Fruit fly (Drosophila melanogaster) whole organism, embryonic: ENCODE measurements around the gene CG5934.
A peak's percentile ranks its signal among the peaks of the same experiment; 100 is the strongest.

Experiments
- CG10267 ChIP-seq: fragments of 200-800 bp; sonication (Bioruptor generic); optimal IDR thresholded peaks from 2 replicates; lab custom pipeline; 2018; ENCODE audit warnings: missing biosample characterization, mild to moderate bottlenecking, missing genetic modification characterization, moderate library complexity
- CG10462 ChIP-seq: fragments of 200-800 bp; sonication (Bioruptor generic); optimal IDR thresholded peaks from 2 replicates; lab custom pipeline; 2016; ENCODE audit warnings: missing biosample characterization, missing genetic modification characterization
- CG1603 ChIP-seq: fragments of 200-800 bp; sonication (Bioruptor generic); optimal IDR thresholded peaks from 2 replicates; lab custom pipeline; 2019; ENCODE audit warnings: missing biosample characterization, mild to moderate bottlenecking, missing genetic modification characterization, moderate library complexity
- CG17186 ChIP-seq: fragments of 200-800 bp; sonication (Bioruptor generic); optimal IDR thresholded peaks from 3 replicates; lab custom pipeline; 2017; ENCODE audit warnings: missing biosample characterization, missing genetic modification reagents, missing genetic modification characterization
- CG17385 ChIP-seq: fragments of 200-800 bp; sonication (Bioruptor generic); optimal IDR thresholded peaks from 3 replicates; lab custom pipeline; 2018; ENCODE audit warnings: missing biosample characterization, mild to moderate bottlenecking, missing genetic modification characterization
- CG17802 ChIP-seq: fragments of 200-800 bp; sonication (Bioruptor generic); optimal IDR thresholded peaks from 2 replicates; lab custom pipeline; 2018; ENCODE audit warnings: missing biosample characterization, mild to moderate bottlenecking, missing genetic modification characterization, moderate library complexity
- CG2889 ChIP-seq: fragments of 200-800 bp; sonication (Bioruptor generic); IDR thresholded peaks from 3 replicates; pipeline ENCODE4 v1.3.6; 2022; ENCODE audit warnings: missing biosample characterization, missing genetic modification characterization
- CG34224 ChIP-seq: fragments of 200-800 bp; sonication (Bioruptor generic); IDR thresholded peaks from 3 replicates; pipeline ENCODE4 v1.3.6; 2022; ENCODE audit warnings: missing biosample characterization, missing genetic modification characterization; ENCODE audit not compliant: partially characterized antibody
- CG43689 ChIP-seq: fragments of 200-800 bp; sonication (Bioruptor generic); IDR thresholded peaks from 2 replicates; pipeline ENCODE4 v1.3.6; 2022; ENCODE audit warnings: missing biosample characterization, missing genetic modification characterization
- CG4424 ChIP-seq: fragments of 200-800 bp; sonication (Bioruptor generic); optimal IDR thresholded peaks from 3 replicates; lab custom pipeline; 2016; ENCODE audit warnings: missing biosample characterization, missing genetic modification characterization
- CG4854 ChIP-seq: fragments of 200-800 bp; sonication (Bioruptor generic); optimal IDR thresholded peaks from 2 replicates; lab custom pipeline; 2016; ENCODE audit warnings: missing biosample characterization, missing genetic modification characterization, inconsistent platforms
- CG6654 ChIP-seq: fragments of 200-800 bp; sonication (Bioruptor generic); optimal IDR thresholded peaks from 2 replicates; lab custom pipeline; 2017; ENCODE audit warnings: missing biosample characterization, mild to moderate bottlenecking, missing genetic modification characterization
- CG6683 ChIP-seq: fragments of 200-800 bp; sonication (Bioruptor generic); optimal IDR thresholded peaks from 2 replicates; lab custom pipeline; 2017; ENCODE audit warnings: missing biosample characterization, mild to moderate bottlenecking, missing genetic modification characterization, missing genetic modification reagents
- CG6765 ChIP-seq: fragments of 200-800 bp; sonication (Bioruptor generic); optimal IDR thresholded peaks from 3 replicates; lab custom pipeline; 2017; ENCODE audit warnings: missing biosample characterization, mild to moderate bottlenecking, missing genetic modification characterization
- CG6854 ChIP-seq: fragments of 200-800 bp; sonication (Bioruptor generic); optimal IDR thresholded peaks from 3 replicates; lab custom pipeline; 2017; ENCODE audit warnings: missing biosample characterization, mild to moderate bottlenecking, missing genetic modification characterization
- CG9609 ChIP-seq: fragments of 200-800 bp; sonication (Bioruptor generic); optimal IDR thresholded peaks from 3 replicates; lab custom pipeline; 2016; ENCODE audit warnings: missing biosample characterization, missing genetic modification characterization
- CTCF ChIP-seq: fragments of 200-800 bp; sonication (Bioruptor generic); optimal IDR thresholded peaks from 2 replicates; lab custom pipeline; 2017; ENCODE audit warnings: missing biosample characterization, mild to moderate bottlenecking, missing genetic modification characterization, moderate library complexity
- D19A ChIP-seq: fragments of 200-800 bp; optimal IDR thresholded peaks from 3 replicates; lab custom pipeline; 2019; ENCODE audit warnings: missing biosample characterization, mild to moderate bottlenecking, missing genetic modification characterization, moderate library complexity
- E2f2 ChIP-seq: fragments of 200-800 bp; sonication (Bioruptor generic); IDR thresholded peaks from 2 replicates; pipeline ENCODE4 v1.3.6; 2022; ENCODE audit warnings: missing biosample characterization, missing genetic modification characterization
- ERR ChIP-seq: fragments of 200-800 bp; sonication (Bioruptor generic); optimal IDR thresholded peaks from 2 replicates; lab custom pipeline; 2016; ENCODE audit warnings: missing biosample characterization, missing genetic modification characterization
- Elba2 ChIP-seq: fragments of 200-800 bp; sonication (Bioruptor generic); optimal IDR thresholded peaks from 3 replicates; lab custom pipeline; 2016; ENCODE audit warnings: missing biosample characterization, missing genetic modification characterization
- Ets65A ChIP-seq: fragments of 200-800 bp; sonication (Bioruptor generic); peaks from one replicate; lab custom pipeline; 2016; ENCODE audit warnings: missing biosample characterization, missing genetic modification characterization
- Hand ChIP-seq: fragments of 200-800 bp; sonication (Bioruptor generic); optimal IDR thresholded peaks from 2 replicates; lab custom pipeline; 2017; ENCODE audit warnings: mild to moderate bottlenecking, missing biosample characterization, missing genetic modification reagents, missing genetic modification characterization
- HmgD ChIP-seq: fragments of 200-800 bp; sonication (Bioruptor generic); optimal IDR thresholded peaks from 3 replicates; lab custom pipeline; 2016; ENCODE audit warnings: missing biosample characterization, missing genetic modification characterization
- Hr3 ChIP-seq: fragments of 200-800 bp; sonication (Bioruptor generic); optimal IDR thresholded peaks from 3 replicates; lab custom pipeline; 2016; ENCODE audit warnings: missing biosample characterization, missing genetic modification characterization
- Hr51 ChIP-seq, 2 experiments: fragments of 200-800 bp; sonication (Bioruptor generic); optimal IDR thresholded peaks; 2 replicates in 1 of 2; 3 replicates in 1 of 2; lab custom pipeline; 2016 to 2018; ENCODE audit warnings: missing biosample characterization in 2 of 2, missing genetic modification characterization in 2 of 2, mild to moderate bottlenecking in 1 of 2, moderate library complexity in 1 of 2
- Max ChIP-seq: fragments of 200-800 bp; sonication (Bioruptor generic); optimal IDR thresholded peaks from 2 replicates; lab custom pipeline; 2016; ENCODE audit warnings: missing biosample characterization, mild to moderate bottlenecking, missing genetic modification characterization
- Pdp1 ChIP-seq, 2 experiments: fragments of 200-800 bp; sonication (Bioruptor generic); optimal IDR thresholded peaks; 3 replicates each; lab custom pipeline; 2016; ENCODE audit warnings: missing biosample characterization in 2 of 2, missing genetic modification characterization in 2 of 2, mild to moderate bottlenecking in 1 of 2, moderate library complexity in 1 of 2
- Six4 ChIP-seq: fragments of 200-800 bp; sonication (Bioruptor generic); optimal IDR thresholded peaks from 2 replicates; lab custom pipeline; 2016; ENCODE audit warnings: missing biosample characterization, missing genetic modification characterization
- ap ChIP-seq: fragments of 200-800 bp; sonication (Bioruptor generic); IDR thresholded peaks from 2 replicates; pipeline ENCODE4 v1.3.6; 2022; ENCODE audit warnings: missing biosample characterization, missing genetic modification characterization
- bcd ChIP-seq: fragments of 200-800 bp; sonication (Bioruptor generic); optimal IDR thresholded peaks from 2 replicates; lab custom pipeline; 2017; ENCODE audit warnings: missing biosample characterization, mild to moderate bottlenecking, missing genetic modification characterization
- bigmax ChIP-seq: fragments of 200-800 bp; sonication (Bioruptor generic); optimal IDR thresholded peaks from 2 replicates; lab custom pipeline; 2018; ENCODE audit warnings: missing biosample characterization, mild to moderate bottlenecking, missing genetic modification characterization
- crc ChIP-seq: fragments of 200-800 bp; sonication (Bioruptor generic); optimal IDR thresholded peaks from 2 replicates; lab custom pipeline; 2016; ENCODE audit warnings: missing biosample characterization, missing genetic modification characterization
- crol ChIP-seq: fragments of 200-800 bp; sonication (Bioruptor generic); IDR thresholded peaks from 2 replicates; pipeline ENCODE4 v1.3.6; 2022; ENCODE audit warnings: missing biosample characterization, missing genetic modification characterization
- dati ChIP-seq: fragments of 200-800 bp; sonication (Bioruptor generic); IDR thresholded peaks from 2 replicates; pipeline ENCODE4 v1.3.6; 2022; ENCODE audit warnings: missing biosample characterization, missing genetic modification characterization
- fd64A ChIP-seq: fragments of 200-800 bp; sonication (Bioruptor generic); optimal IDR thresholded peaks from 3 replicates; lab custom pipeline; 2018; ENCODE audit warnings: missing biosample characterization, mild to moderate bottlenecking, missing genetic modification characterization
- gro ChIP-seq: fragments of 200-800 bp; sonication (Bioruptor generic); optimal IDR thresholded peaks from 2 replicates; lab custom pipeline; 2016; ENCODE audit warnings: missing biosample characterization, missing genetic modification characterization
- gt ChIP-seq: fragments of 200-800 bp; sonication (Bioruptor generic); IDR thresholded peaks from 2 replicates; pipeline ENCODE4 v1.3.6; 2022; ENCODE audit warnings: missing biosample characterization, missing genetic modification characterization
- inv ChIP-seq: fragments of 200-800 bp; sonication (Bioruptor generic); IDR thresholded peaks from 2 replicates; pipeline ENCODE4 v1.3.6; 2022; ENCODE audit warnings: missing biosample characterization, missing genetic modification characterization; ENCODE audit not compliant: partially characterized antibody
- jigr1 ChIP-seq: fragments of 200-800 bp; sonication (Bioruptor generic); IDR thresholded peaks from 3 replicates; pipeline ENCODE4 v1.3.6; 2022; ENCODE audit warnings: missing biosample characterization, missing genetic modification characterization
- ken ChIP-seq: fragments of 200-800 bp; sonication (Bioruptor generic); IDR thresholded peaks from 3 replicates; pipeline ENCODE4 v1.3.6; 2022; ENCODE audit warnings: missing biosample characterization, missing genetic modification characterization
- nerfin-2 ChIP-seq: fragments of 200-800 bp; sonication (Bioruptor generic); IDR thresholded peaks from 2 replicates; pipeline ENCODE4 v1.3.6; 2022; ENCODE audit warnings: missing biosample characterization, missing genetic modification characterization; ENCODE audit not compliant: partially characterized antibody
- odd ChIP-seq: fragments of 200-800 bp; sonication (Bioruptor generic); optimal IDR thresholded peaks from 2 replicates; lab custom pipeline; 2017; ENCODE audit warnings: missing biosample characterization, mild to moderate bottlenecking, missing genetic modification characterization
- pnt ChIP-seq: fragments of 200-800 bp; sonication (Bioruptor generic); optimal IDR thresholded peaks from 3 replicates; lab custom pipeline; 2016; ENCODE audit warnings: missing biosample characterization, missing genetic modification characterization
- ranshi ChIP-seq: fragments of 200-800 bp; sonication (Bioruptor generic); IDR thresholded peaks from 2 replicates; pipeline ENCODE4 v1.3.6; 2022; ENCODE audit warnings: missing biosample characterization, missing genetic modification characterization
- repo ChIP-seq: fragments of 200-800 bp; sonication (Bioruptor generic); optimal IDR thresholded peaks from 2 replicates; lab custom pipeline; 2016; ENCODE audit warnings: missing biosample characterization, missing genetic modification characterization
- rib ChIP-seq: fragments of 200-800 bp; sonication (Bioruptor generic); IDR thresholded peaks from 2 replicates; pipeline ENCODE4 v1.3.6; 2022; ENCODE audit warnings: missing biosample characterization, missing genetic modification characterization
- sisA ChIP-seq: fragments of 200-800 bp; sonication (Bioruptor generic); IDR thresholded peaks from 2 replicates; pipeline ENCODE4 v1.3.6; 2022; ENCODE audit warnings: missing biosample characterization, missing genetic modification characterization
- slou ChIP-seq: fragments of 200-800 bp; sonication (Bioruptor generic); optimal IDR thresholded peaks from 3 replicates; lab custom pipeline; 2016; ENCODE audit warnings: missing biosample characterization, missing genetic modification characterization
- twi ChIP-seq: fragments of 200-800 bp; optimal IDR thresholded peaks from 2 replicates; lab custom pipeline; 2019; ENCODE audit warnings: missing biosample characterization, mild to moderate bottlenecking, missing genetic modification characterization, moderate library complexity
- vvl ChIP-seq: fragments of 200-800 bp; sonication (Bioruptor generic); IDR thresholded peaks from 2 replicates; pipeline ENCODE4 v1.3.6; 2022; ENCODE audit warnings: missing biosample characterization, missing genetic modification characterization
- z ChIP-seq: fragments of 200-800 bp; sonication (Bioruptor generic); IDR thresholded peaks from 3 replicates; pipeline ENCODE4 v1.3.6; 2022; ENCODE audit warnings: missing biosample characterization, missing genetic modification characterization

The CG5934 gene

dm6 chr3R:27244742-27245400 is 28.6 kb upstream of the CG5934 start, which contains the start of gene CG18766 (continued):
- TF ChIP-seq bigmax (no peak), Hand (GFP tag; lab: Kevin White, UChicago) (no peak), CTCF (GFP tag; lab: Kevin White, UChicago) (peak; percentile 73), bcd (GFP tag; lab: Kevin White, UChicago) (no peak), Six4 (GFP tag; lab: Kevin White, UChicago) (no peak), CG10462 (GFP tag; lab: Kevin White, UChicago) (no peak), Hr51 (GFP tag; optimal IDR thresholded peaks at IDR 0.05; lab: Kevin White, UChicago) (no peak), dati (no peak), Pdp1 (GFP tag; optimal IDR thresholded peaks at IDR 0.05; lab: Kevin White, UChicago) (peak in 1 of 2 experiments; percentile 57), CG9609 (GFP tag; lab: Kevin White, UChicago) (no peak), Ets65A (GFP tag; lab: Kevin White, UChicago) (peak; percentile 41), CG34224 (GFP tag; lab: Robert Waterston, UW) (no peak), ken (GFP tag; lab: Robert Waterston, UW) (0 out of 3 replicates have a peak, but pooled peaks have one; percentile 19), rib (no peak), z (GFP tag; lab: Robert Waterston, UW) (no peak), Max (GFP tag; lab: Kevin White, UChicago) (peak; percentile 38), CG10267 (tag; lab: Kevin White, UChicago) (peak; percentile 12), CG17385 (GFP tag; lab: Kevin White, UChicago) (no peak), crc (GFP tag; lab: Kevin White, UChicago) (no peak), CG6683 (GFP tag; lab: Kevin White, UChicago) (no peak), CG1603 (tag; lab: Kevin White, UChicago) (peak; percentile 79), ranshi (GFP tag; lab: Robert Waterston, UW) (no peak), Hr3 (GFP tag; lab: Kevin White, UChicago) (no peak), CG6765 (GFP tag; lab: Kevin White, UChicago) (no peak), slou (no peak), gt (GFP tag; lab: Robert Waterston, UW) (no peak), CG17186 (GFP tag; lab: Kevin White, UChicago) (peak; percentile 84), CG6854 (GFP tag; lab: Kevin White, UChicago) (peak; percentile 11), inv (no peak), CG4424 (peak; percentile 60), ap (no peak), jigr1 (no peak), vvl (GFP tag; lab: Robert Waterston, UW) (peak; percentile 53), CG6654 (GFP tag; lab: Kevin White, UChicago) (no peak), E2f2 (GFP tag; lab: Robert Waterston, UW) (peak; percentile 92), CG4854 (GFP tag; lab: Kevin White, UChicago) (no peak), gro (GFP tag; lab: Kevin White, UChicago) (peak; percentile 56), pnt (GFP tag; lab: Kevin White, UChicago) (peak; percentile 3), nerfin-2 (GFP tag; lab: Robert Waterston, UW) (no peak), repo (GFP tag; lab: Kevin White, UChicago) (peak; percentile 9), sisA (no peak), CG17802 (tag; lab: Kevin White, UChicago) (no peak), odd (GFP tag; lab: Kevin White, UChicago) (no peak), Elba2 (no peak), ERR (GFP tag; lab: Kevin White, UChicago) (peak; percentile 45), HmgD (GFP tag; lab: Kevin White, UChicago) (peak; percentile 86), twi (tag; lab: Kevin White, UChicago) (peak; percentile 14), crol (GFP tag; lab: Robert Waterston, UW) (peak; percentile 68), fd64A (GFP tag; lab: Kevin White, UChicago) (no peak), CG2889 (GFP tag; lab: Robert Waterston, UW) (no peak), CG43689 (GFP tag; lab: Robert Waterston, UW) (no peak), D19A (tag; lab: Kevin White, UChicago) (peak; percentile 58)
